Worm (Caenorhabditis elegans) whole organism, L4 larva: ENCODE data around the gene nlp-56.

Source experiments
- Y5F2A.4 ChIP-seq: fragments of 200-800 bp; sonication (Bioruptor generic); optimal IDR thresholded peaks from 2 replicates; lab custom pipeline; 2018; ENCODE audit warnings: mild to moderate bottlenecking, missing genetic modification characterization, missing compliant biosample characterization
- ama-1 ChIP-seq: fragments of 150-350 bp; optimal IDR thresholded peaks from 2 replicates; lab custom pipeline; 2014; ENCODE audit warnings: inconsistent platforms, mixed read lengths
- arid-1 ChIP-seq: fragments of 200-800 bp; sonication (Bioruptor generic); conservative IDR thresholded peaks from 2 replicates; pipeline ENCODE4 v1.3.6; 2022; ENCODE audit warnings: missing genetic modification reagents, missing genetic modification characterization, missing compliant biosample characterization
- ceh-82 ChIP-seq: sonication (generic microtip); optimal IDR thresholded peaks from 2 replicates; lab custom pipeline; 2017; ENCODE audit warnings: missing biosample characterization, missing genetic modification characterization
- dmd-8 ChIP-seq: fragments of 200-800 bp; sonication (Bioruptor generic); IDR thresholded peaks from 2 replicates; pipeline ENCODE4 v1.3.6; 2022; ENCODE audit warnings: missing genetic modification characterization, missing compliant biosample characterization
- egl-27 ChIP-seq: sonication (generic microtip); optimal IDR thresholded peaks from 3 replicates; lab custom pipeline; 2017; ENCODE audit warnings: missing biosample characterization, missing genetic modification reagents, missing genetic modification characterization
- nhr-11 ChIP-seq: fragments of 150-350 bp; optimal IDR thresholded peaks from 2 replicates; lab custom pipeline; 2014; ENCODE audit warnings: missing biosample characterization, missing genetic modification characterization
- pha-4 ChIP-seq, 2 experiments: fragments of 150-350 bp in 1 of 2; fragments of 200-800 bp in 1 of 2; sonication (Bioruptor generic) in 1 of 2; IDR thresholded peaks in 1 of 2; optimal IDR thresholded peaks in 1 of 2; 2 replicates each; pipeline versions ENCODE4 v1.3.6 to Lab custom; 2014 to 2022; ENCODE audit warnings: missing genetic modification characterization in 2 of 2, missing genetic modification reagents in 2 of 2, missing biosample characterization in 1 of 2, missing compliant biosample characterization in 1 of 2
- unc-130 ChIP-seq: sonication (generic microtip); optimal IDR thresholded peaks from 2 replicates; lab custom pipeline; 2016; ENCODE audit warnings: missing genetic modification reagents, missing genetic modification characterization, missing compliant biosample characterization

DNA sequence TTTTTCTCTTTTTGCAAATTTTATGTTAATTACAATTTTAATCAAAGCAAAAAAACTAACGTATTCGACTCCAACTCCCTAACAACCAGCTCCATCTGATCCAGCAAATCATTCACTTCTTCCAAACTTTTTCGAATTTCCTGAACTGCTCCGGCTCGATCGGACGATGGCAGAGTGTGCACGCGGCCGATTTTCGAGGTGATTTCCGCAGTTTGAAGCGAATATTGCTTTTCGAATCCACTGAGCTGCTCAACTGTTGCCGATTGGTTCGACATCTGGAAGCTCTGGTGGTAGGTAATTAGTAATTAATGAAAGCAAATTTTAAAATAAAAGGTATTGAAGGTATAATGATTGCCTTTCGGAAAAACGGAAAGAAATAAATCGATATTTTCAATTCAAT lies 18.2 kb downstream of the nlp-56 start, which contains the start of gene vti-1:
- TF ChIP-seq pha-4 (GFP tag; IDR thresholded peaks at IDR 0.05; lab: Robert Waterston, UW) (no peak), pha-4 (tag; optimal IDR thresholded peaks at IDR 0.05; lab: Kevin White, UChicago) (no peak), nhr-11 (no peak), arid-1 (GFP tag; lab: Robert Waterston, UW) (no peak), unc-130 (GFP tag; lab: Kevin White, UChicago) (no peak), Y5F2A.4 (GFP tag; lab: Kevin White, UChicago) (no peak), ama-1 (no peak), dmd-8 (GFP tag; lab: Robert Waterston, UW) (no peak), egl-27 (no peak), ceh-82 (tag; lab: Kevin White, UChicago) (no peak)
